Fruit fly (Drosophila melanogaster): ENCODE measurements around the gene Shal.

Gene Shal

DNA sequence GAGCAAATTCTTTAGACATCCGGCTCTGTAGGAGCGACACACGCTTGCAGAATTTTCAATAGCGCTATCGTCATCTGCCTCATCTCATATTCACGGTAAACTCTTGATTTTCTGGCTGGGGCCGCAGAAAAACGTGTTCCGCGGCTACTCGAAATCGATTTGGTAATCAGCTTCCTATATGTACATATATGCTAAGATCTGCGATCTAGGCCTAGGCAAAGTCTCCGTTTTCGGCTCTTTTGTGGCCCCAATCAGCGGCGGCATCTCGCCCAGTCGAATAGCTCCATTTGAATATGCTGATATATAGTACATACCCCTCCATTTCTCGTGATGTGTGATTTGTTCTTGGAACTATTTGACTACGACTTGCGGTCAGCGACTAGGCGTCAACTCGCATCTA lies 21.4 kb downstream of the Shal start:
- no peak for TF ChIP-seq D1 (tag; optimal IDR thresholded peaks at IDR 0.05)
- TF ChIP-seq EcR (GFP tag; optimal IDR thresholded peaks at IDR 0.05) = no peak
- TF ChIP-seq fd96Ca (GFP tag; IDR thresholded peaks at IDR 0.05) = no peak
- TF ChIP-seq CG32121 (GFP tag; IDR thresholded peaks at IDR 0.05) = no peak
- TF ChIP-seq CG14655 (GFP tag; optimal IDR thresholded peaks at IDR 0.05) = no peak
- no peak for TF ChIP-seq CG9948 (tag; optimal IDR thresholded peaks at IDR 0.05)
- no peak for TF ChIP-seq rn (GFP tag; IDR thresholded peaks at IDR 0.05)
- TF ChIP-seq Ets98B (GFP tag; IDR thresholded peaks at IDR 0.05) = no peak
- no peak for TF ChIP-seq Snoo (tag; optimal IDR thresholded peaks at IDR 0.05)
- TF ChIP-seq CG12605 (GFP tag; IDR thresholded peaks at IDR 0.05) = no peak
- TF ChIP-seq Pif1A (GFP tag; optimal IDR thresholded peaks at IDR 0.05) = no peak

- TF ChIP-seq CG8301 (tag; optimal IDR thresholded peaks at IDR 0.05) = no peak
- peak; percentile 30; the same call in 1 of the 2 replicates for TF ChIP-seq CG12605 (GFP tag; IDR thresholded peaks at IDR 0.05)
- peak; percentile 82 for TF ChIP-seq EcR (GFP tag; optimal IDR thresholded peaks at IDR 0.05)
- TF ChIP-seq CG32121 (GFP tag; IDR thresholded peaks at IDR 0.05) = no peak
Observed at dm6 chr3L:19562146-19562700, 22.1 kb downstream of the Shal start.

dm6 chr3L:19561745-19562144 lies 22.6 kb downstream of the Shal start:
- peak; percentile 83 for TF ChIP-seq CG9948 (tag; optimal IDR thresholded peaks at IDR 0.05)
- TF ChIP-seq Ets98B (GFP tag; IDR thresholded peaks at IDR 0.05) = peak; percentile 73; the same call in 1 of the 2 replicates
- peak; percentile 78 for TF ChIP-seq CG17806 (tag; optimal IDR thresholded peaks at IDR 0.05)
- TF ChIP-seq CG10348 (GFP tag; IDR thresholded peaks at IDR 0.05) = peak; percentile 19; the same call in 1 of the 2 replicates
- peak; percentile 71 for TF ChIP-seq CG14655 (GFP tag; optimal IDR thresholded peaks at IDR 0.05)
- TF ChIP-seq gl (tag; optimal IDR thresholded peaks at IDR 0.05) = no peak
- TF ChIP-seq CG15710 (tag; optimal IDR thresholded peaks at IDR 0.05) = peak; percentile 66
- TF ChIP-seq CG32121 (GFP tag; IDR thresholded peaks at IDR 0.05) = peak; percentile 84
- TF ChIP-seq CG4496 (GFP tag; IDR thresholded peaks at IDR 0.05) = peak; percentile 78; the same call in 2 of the 3 replicates
- TF ChIP-seq EcR (GFP tag; optimal IDR thresholded peaks at IDR 0.05) = no peak
- peak; percentile 67 for TF ChIP-seq Pif1A (GFP tag; optimal IDR thresholded peaks at IDR 0.05)
- TF ChIP-seq CG34367 (tag; optimal IDR thresholded peaks at IDR 0.05) = peak; percentile 60
- TF ChIP-seq D1 (tag; optimal IDR thresholded peaks at IDR 0.05) = peak; percentile 75
- TF ChIP-seq CG13204 (GFP tag; optimal IDR thresholded peaks at IDR 0.05) = no peak
- peak; percentile 79 for TF ChIP-seq Snoo (tag; optimal IDR thresholded peaks at IDR 0.05)
- TF ChIP-seq CG8159 (tag; optimal IDR thresholded peaks at IDR 0.05) = peak; percentile 74
- peak; percentile 68 for TF ChIP-seq CG12605 (GFP tag; IDR thresholded peaks at IDR 0.05)
- no peak for TF ChIP-seq fd96Ca (GFP tag; IDR thresholded peaks at IDR 0.05)
- peak; percentile 79 for TF ChIP-seq CG8301 (tag; optimal IDR thresholded peaks at IDR 0.05)
- TF ChIP-seq Pif1B (GFP tag; optimal IDR thresholded peaks at IDR 0.05) = peak; percentile 48
- TF ChIP-seq rn (GFP tag; IDR thresholded peaks at IDR 0.05) = no peak

DNA sequence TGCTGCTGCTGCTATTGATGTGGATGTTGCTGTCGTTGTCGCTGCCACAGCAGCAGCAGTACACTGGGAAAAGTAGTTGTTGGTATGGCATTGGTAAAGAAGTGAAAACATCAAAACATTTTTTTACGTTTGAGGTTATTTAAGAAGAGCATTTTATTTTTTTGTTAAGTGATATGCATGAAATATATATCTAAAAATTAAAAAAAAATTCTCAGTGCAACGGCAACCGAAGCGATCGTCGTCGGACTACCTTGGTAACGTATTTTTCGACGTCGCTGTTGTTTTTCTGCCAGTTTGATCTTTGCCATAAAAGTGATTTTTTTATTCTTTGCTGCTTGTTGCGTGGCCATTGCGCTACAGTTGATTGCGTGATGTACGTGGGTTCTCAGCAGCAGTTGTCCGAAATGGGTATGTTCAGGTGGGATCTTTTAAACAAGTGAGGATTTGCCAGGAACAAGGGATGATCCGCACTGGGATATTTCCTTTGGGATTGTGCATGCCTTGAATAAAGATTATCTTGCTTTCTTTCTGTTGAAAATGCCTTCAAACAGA lies 23.6 kb downstream of the Shal start:
- peak; percentile 98 for TF ChIP-seq CG12605 (GFP tag; IDR thresholded peaks at IDR 0.05)
- peak; percentile 97 for TF ChIP-seq gl (tag; optimal IDR thresholded peaks at IDR 0.05)
- TF ChIP-seq fd96Ca (GFP tag; IDR thresholded peaks at IDR 0.05) = peak; percentile 98
- TF ChIP-seq CG4496 (GFP tag; IDR thresholded peaks at IDR 0.05) = peak; percentile 99
- peak; percentile 99 for TF ChIP-seq CG8159 (tag; optimal IDR thresholded peaks at IDR 0.05)
- TF ChIP-seq Ets98B (GFP tag; IDR thresholded peaks at IDR 0.05) = peak; percentile 99
- TF ChIP-seq Pif1B (GFP tag; optimal IDR thresholded peaks at IDR 0.05) = peak; percentile 97
- TF ChIP-seq Pif1A (GFP tag; optimal IDR thresholded peaks at IDR 0.05) = peak; percentile 99
- peak; percentile 98 for TF ChIP-seq CG34367 (tag; optimal IDR thresholded peaks at IDR 0.05)
- peak; percentile 99 for TF ChIP-seq Snoo (tag; optimal IDR thresholded peaks at IDR 0.05)
- TF ChIP-seq CG17806 (tag; optimal IDR thresholded peaks at IDR 0.05) = peak; percentile 99
- TF ChIP-seq CG32121 (GFP tag; IDR thresholded peaks at IDR 0.05) = peak; percentile 99
- TF ChIP-seq rn (GFP tag; IDR thresholded peaks at IDR 0.05) = peak; percentile 95
- TF ChIP-seq CG13204 (GFP tag; optimal IDR thresholded peaks at IDR 0.05) = peak; percentile 98
- TF ChIP-seq CG15710 (tag; optimal IDR thresholded peaks at IDR 0.05) = peak; percentile 99
- peak; percentile 74 for TF ChIP-seq EcR (GFP tag; optimal IDR thresholded peaks at IDR 0.05)
- TF ChIP-seq CG14655 (GFP tag; optimal IDR thresholded peaks at IDR 0.05) = peak; percentile 98
- TF ChIP-seq CG9948 (tag; optimal IDR thresholded peaks at IDR 0.05) = peak; percentile 99
- peak; percentile 98 for TF ChIP-seq CG8301 (tag; optimal IDR thresholded peaks at IDR 0.05)
- peak; percentile 96 for TF ChIP-seq D1 (tag; optimal IDR thresholded peaks at IDR 0.05)
- TF ChIP-seq CG10348 (GFP tag; IDR thresholded peaks at IDR 0.05) = peak; percentile 93

dm6 chr3L:19560005-19560694 lies 24.2 kb downstream of the Shal start:
- TF ChIP-seq EcR (GFP tag; optimal IDR thresholded peaks at IDR 0.05) = peak; percentile 67
- TF ChIP-seq CG4496 (GFP tag; IDR thresholded peaks at IDR 0.05) = no peak

- TF ChIP-seq Pif1B (GFP tag; optimal IDR thresholded peaks at IDR 0.05) (no peak), CG15710 (tag; optimal IDR thresholded peaks at IDR 0.05) (no peak), CG8159 (tag; optimal IDR thresholded peaks at IDR 0.05) (no peak), CG13204 (GFP tag; optimal IDR thresholded peaks at IDR 0.05) (no peak), gl (tag; optimal IDR thresholded peaks at IDR 0.05) (no peak), CG32121 (GFP tag; IDR thresholded peaks at IDR 0.05) (no peak), CG4496 (GFP tag; IDR thresholded peaks at IDR 0.05) (no peak), fd96Ca (GFP tag; IDR thresholded peaks at IDR 0.05) (no peak), CG12605 (GFP tag; IDR thresholded peaks at IDR 0.05) (no peak)
Observed at dm6 chr3L:19559171-19559570, 25.2 kb downstream of the Shal start.
